Worm (Caenorhabditis elegans) whole organism, mixed stage, embryonic: ENCODE measurements around the gene F27E5.7.

Experiments used
- M03D4.4 ChIP-seq: sonication (generic microtip); optimal IDR thresholded peaks from 2 replicates; lab custom pipeline; 2017; ENCODE audit warnings: mild to moderate bottlenecking, missing genetic modification characterization, missing compliant biosample characterization
- bed-3 ChIP-seq: fragments of 200-800 bp; sonication (Bioruptor generic); optimal IDR thresholded peaks from 3 replicates; lab custom pipeline; 2018; ENCODE audit warnings: mild to moderate bottlenecking, missing genetic modification characterization, moderate library complexity, missing compliant biosample characterization
- blmp-1 ChIP-seq: fragments of 150-350 bp; optimal IDR thresholded peaks from 2 replicates; lab custom pipeline; 2014; ENCODE audit warnings: missing biosample characterization, missing genetic modification characterization
- ceh-43 ChIP-seq: fragments of 200-800 bp; sonication (Bioruptor generic); optimal IDR thresholded peaks from 2 replicates; lab custom pipeline; 2018; ENCODE audit warnings: mild to moderate bottlenecking, missing genetic modification characterization, moderate library complexity, missing compliant biosample characterization
- ceh-83 ChIP-seq: fragments of 200-800 bp; sonication (Bioruptor generic); optimal IDR thresholded peaks from 2 replicates; lab custom pipeline; 2018; ENCODE audit warnings: mild to moderate bottlenecking, missing genetic modification characterization, missing compliant biosample characterization
- cnd-1 ChIP-seq: fragments of 200-800 bp; sonication (Bioruptor generic); optimal IDR thresholded peaks from 2 replicates; lab custom pipeline; 2018; ENCODE audit warnings: mild to moderate bottlenecking, missing genetic modification characterization, missing compliant biosample characterization
- drap-1 ChIP-seq: fragments of 200-800 bp; sonication (Bioruptor generic); optimal IDR thresholded peaks from 3 replicates; lab custom pipeline; 2018; ENCODE audit warnings: mild to moderate bottlenecking, missing genetic modification characterization, missing compliant biosample characterization
- elt-1 ChIP-seq: sonication (generic microtip); optimal IDR thresholded peaks from 2 replicates; lab custom pipeline; 2017; ENCODE audit warnings: missing genetic modification characterization, mild to moderate bottlenecking, missing compliant biosample characterization, antibody characterized with exemption, moderate library complexity, borderline replicate concordance; ENCODE audit not compliant: insufficient read depth
- flh-1 ChIP-seq: fragments of 200-800 bp; sonication (Bioruptor generic); optimal IDR thresholded peaks from 2 replicates; lab custom pipeline; 2018; ENCODE audit warnings: mild to moderate bottlenecking, missing genetic modification characterization, moderate library complexity, missing compliant biosample characterization
- ham-2 ChIP-seq: fragments of 200-800 bp; sonication (Bioruptor generic); optimal IDR thresholded peaks from 2 replicates; lab custom pipeline; 2018; ENCODE audit warnings: mild to moderate bottlenecking, missing genetic modification characterization, missing compliant biosample characterization
- hlh-1 ChIP-seq: fragments of 150-350 bp; optimal IDR thresholded peaks from 2 replicates; lab custom pipeline; 2014; ENCODE audit warnings: missing biosample characterization, missing genetic modification reagents, missing genetic modification characterization
- lin-13 ChIP-seq: fragments of 150-350 bp; optimal IDR thresholded peaks from 2 replicates; lab custom pipeline; 2014; ENCODE audit warnings: missing biosample characterization, missing genetic modification characterization
- lsy-2 ChIP-seq: fragments of 150-350 bp; optimal IDR thresholded peaks from 2 replicates; lab custom pipeline; 2014; ENCODE audit warnings: missing biosample characterization, missing genetic modification characterization
- mab-5 ChIP-seq: fragments of 150-350 bp; optimal IDR thresholded peaks from 2 replicates; lab custom pipeline; 2014; ENCODE audit warnings: missing biosample characterization, missing genetic modification characterization
- mep-1 ChIP-seq: fragments of 150-350 bp; optimal IDR thresholded peaks from 2 replicates; lab custom pipeline; 2017; ENCODE audit warnings: missing biosample characterization, missing genetic modification reagents, missing genetic modification characterization, inconsistent platforms
- mls-2 ChIP-seq: sonication (generic microtip); optimal IDR thresholded peaks from 2 replicates; lab custom pipeline; 2016; ENCODE audit warnings: mild to moderate bottlenecking, missing genetic modification characterization, moderate library complexity, missing compliant biosample characterization
- nhr-12 ChIP-seq: fragments of 150-350 bp; optimal IDR thresholded peaks from 2 replicates; lab custom pipeline; 2014; ENCODE audit warnings: missing biosample characterization, missing genetic modification characterization
- nhr-2 ChIP-seq: fragments of 150-350 bp; optimal IDR thresholded peaks from 2 replicates; lab custom pipeline; 2014; ENCODE audit warnings: missing biosample characterization, missing genetic modification characterization
- nhr-237 ChIP-seq: fragments of 150-350 bp; optimal IDR thresholded peaks from 2 replicates; lab custom pipeline; 2014; ENCODE audit warnings: missing biosample characterization, missing genetic modification characterization
- nhr-28 ChIP-seq: fragments of 150-350 bp; optimal IDR thresholded peaks from 2 replicates; lab custom pipeline; 2014; ENCODE audit warnings: missing biosample characterization, missing genetic modification characterization
- nhr-76 ChIP-seq: sonication (generic microtip); optimal IDR thresholded peaks from 2 replicates; lab custom pipeline; 2017; ENCODE audit warnings: missing biosample characterization, missing genetic modification characterization
- pha-4 ChIP-seq: fragments of 150-350 bp; optimal IDR thresholded peaks from 2 replicates; lab custom pipeline; 2018; ENCODE audit warnings: missing biosample characterization, missing genetic modification reagents, missing genetic modification characterization
- sem-2 ChIP-seq: fragments of 200-800 bp; sonication (Bioruptor generic); optimal IDR thresholded peaks from 2 replicates; lab custom pipeline; 2018; ENCODE audit warnings: mild to moderate bottlenecking, missing genetic modification characterization, missing compliant biosample characterization
- snpc-4 ChIP-seq: fragments of 150-350 bp; optimal IDR thresholded peaks from 2 replicates; lab custom pipeline; 2014; ENCODE audit warnings: missing biosample characterization, missing genetic modification characterization
- sptf-1 ChIP-seq: sonication (generic microtip); optimal IDR thresholded peaks from 2 replicates; lab custom pipeline; 2017; ENCODE audit warnings: mild to moderate bottlenecking, missing genetic modification characterization, moderate library complexity, missing compliant biosample characterization
- tbx-8 ChIP-seq: fragments of 200-800 bp; sonication (Bioruptor generic); optimal IDR thresholded peaks from 2 replicates; lab custom pipeline; 2018; ENCODE audit warnings: mild to moderate bottlenecking, missing genetic modification characterization, moderate library complexity, missing compliant biosample characterization
- unc-120 ChIP-seq: sonication (generic microtip); optimal IDR thresholded peaks from 2 replicates; lab custom pipeline; 2017; ENCODE audit warnings: missing genetic modification characterization, missing compliant biosample characterization; ENCODE audit not compliant: poor library complexity, severe bottlenecking
- unc-39 ChIP-seq: fragments of 150-350 bp; optimal IDR thresholded peaks from 2 replicates; lab custom pipeline; 2014; ENCODE audit warnings: missing biosample characterization, missing genetic modification characterization
- zip-8 ChIP-seq: fragments of 150-350 bp; optimal IDR thresholded peaks from 2 replicates; lab custom pipeline; 2014; ENCODE audit warnings: missing biosample characterization, missing genetic modification characterization
- ztf-11 ChIP-seq: fragments of 150-350 bp; optimal IDR thresholded peaks from 2 replicates; lab custom pipeline; 2014; ENCODE audit warnings: missing biosample characterization, missing genetic modification characterization

F27E5.7 gene

ce11 chrII:10116690-10117089 is 5.9 kb upstream of the F27E5.7 start:
- TF ChIP-seq blmp-1 (tag; lab: Kevin White, UChicago), result no peak
- no peak for TF ChIP-seq lsy-2 (tag; lab: Kevin White, UChicago)
- TF ChIP-seq mep-1 (tag; lab: Kevin White, UChicago), result no peak
- TF ChIP-seq ceh-83 (GFP tag; lab: Kevin White, UChicago), result no peak
- TF ChIP-seq M03D4.4 (tag; lab: Kevin White, UChicago), result no peak
- no peak for TF ChIP-seq snpc-4 (tag; lab: Kevin White, UChicago)
- no peak for TF ChIP-seq ceh-43 (GFP tag; lab: Kevin White, UChicago)
- TF ChIP-seq ham-2 (GFP tag; lab: Kevin White, UChicago), result no peak
- no peak for TF ChIP-seq tbx-8 (GFP tag; lab: Kevin White, UChicago)
- TF ChIP-seq hlh-1, result no peak
- no peak for TF ChIP-seq bed-3 (GFP tag; lab: Kevin White, UChicago)

DNA sequence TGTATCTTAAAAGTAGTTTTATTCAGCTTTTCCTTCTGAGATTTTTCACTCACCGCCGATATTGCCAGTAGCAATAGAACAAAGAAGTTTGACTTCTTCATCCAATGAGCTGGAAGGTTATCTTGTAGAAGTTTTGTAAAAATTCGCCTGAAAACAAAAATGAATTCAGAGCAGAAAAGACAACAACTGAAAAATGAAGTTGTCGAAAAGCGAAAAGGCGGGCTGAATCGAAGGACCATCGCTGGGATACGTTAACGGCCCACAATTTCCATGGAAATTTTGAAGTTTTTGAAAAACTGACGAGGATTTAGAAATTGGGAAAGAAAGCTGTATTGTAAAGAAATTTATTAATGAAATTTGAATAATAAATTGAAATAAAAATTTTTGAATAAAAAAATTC is 840 bp upstream of the F27E5.7 start, which contains the start of gene lov-1:
Gene lov-1 (minus strand): TSS at position 101 of the 400 bp plus-strand sequence.
- no peak for TF ChIP-seq hlh-1
- TF ChIP-seq flh-1 (GFP tag; lab: Kevin White, UChicago), result no peak
- TF ChIP-seq mab-5 (tag; lab: Kevin White, UChicago), result no peak
- TF ChIP-seq sem-2 (GFP tag; lab: Kevin White, UChicago), result no peak
- TF ChIP-seq ceh-83 (GFP tag; lab: Kevin White, UChicago), result no peak
- TF ChIP-seq nhr-237 (tag; lab: Kevin White, UChicago), result no peak
- no peak for TF ChIP-seq sptf-1 (tag; lab: Kevin White, UChicago)
- TF ChIP-seq elt-1 (tag; lab: Kevin White, UChicago), result no peak
- no peak for TF ChIP-seq bed-3 (GFP tag; lab: Kevin White, UChicago)
- no peak for TF ChIP-seq unc-120 (tag; lab: Kevin White, UChicago)
- TF ChIP-seq lin-13 (tag; lab: Kevin White, UChicago), result no peak
- TF ChIP-seq, all 35 proteins: peak for 0

DNA sequence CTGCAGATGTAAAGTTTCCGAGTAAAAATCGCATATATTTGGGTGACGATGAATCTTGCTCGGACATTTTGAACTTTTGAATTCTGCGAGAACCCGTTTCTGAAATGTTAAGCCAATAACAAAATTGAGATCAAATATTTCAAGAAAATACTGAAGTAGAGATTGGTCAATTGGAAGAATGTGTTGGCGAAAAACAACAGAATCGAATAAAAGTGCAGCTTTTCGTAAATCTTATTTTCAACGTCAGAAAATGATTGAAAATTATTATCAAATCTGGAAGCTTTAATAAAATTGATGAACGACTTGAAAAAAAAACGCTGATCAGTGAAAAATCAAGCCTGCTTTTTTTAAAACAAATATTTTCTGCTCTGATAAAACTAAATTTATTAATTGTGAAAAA is 4.8 kb downstream of the F27E5.7 start, which contains the start of gene F27E5.8:
Gene F27E5.8 (minus strand): TSS at position 101 of the 400 bp plus-strand sequence.
- TF ChIP-seq bed-3 (GFP tag; lab: Kevin White, UChicago) (no peak), pha-4 (tag; lab: Kevin White, UChicago) (no peak), M03D4.4 (tag; lab: Kevin White, UChicago) (no peak), elt-1 (tag; lab: Kevin White, UChicago) (no peak), unc-120 (tag; lab: Kevin White, UChicago) (no peak), hlh-1 (no peak)
- TF ChIP-seq, all 35 proteins: peak for 0

DNA sequence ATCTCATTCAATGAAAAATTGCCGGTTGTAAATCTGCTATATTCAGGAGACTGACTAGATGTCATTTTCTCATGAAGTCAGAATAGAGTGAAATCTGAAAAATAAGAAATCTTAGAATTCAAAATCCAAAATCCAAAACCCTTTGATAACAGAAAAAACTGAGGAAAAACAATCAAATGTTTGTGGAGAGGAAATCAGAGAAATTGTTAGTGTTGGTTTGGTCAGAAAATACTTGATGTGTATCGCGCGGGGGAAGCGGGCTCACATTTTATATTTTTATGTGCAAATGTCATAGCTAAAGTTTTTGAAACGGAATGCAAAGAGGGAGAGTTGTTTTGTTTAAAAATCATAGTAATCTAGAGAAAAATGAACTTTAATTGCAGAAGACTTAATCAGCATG is 9.2 kb downstream of the F27E5.7 start, which contains the start of gene F27E5.5:
Gene F27E5.5 (minus strand): TSS at position 101 of the 400 bp plus-strand sequence.
- TF ChIP-seq elt-1 (tag; lab: Kevin White, UChicago) (no peak), pha-4 (tag; lab: Kevin White, UChicago) (no peak), mab-5 (tag; lab: Kevin White, UChicago) (no peak), cnd-1 (tag; lab: Kevin White, UChicago) (no peak), sptf-1 (tag; lab: Kevin White, UChicago) (no peak), ham-2 (GFP tag; lab: Kevin White, UChicago) (no peak), nhr-28 (tag; lab: Kevin White, UChicago) (no peak), bed-3 (GFP tag; lab: Kevin White, UChicago) (no peak), mls-2 (tag; lab: Kevin White, UChicago) (no peak), hlh-1 (no peak), drap-1 (GFP tag; lab: Kevin White, UChicago) (no peak), unc-120 (tag; lab: Kevin White, UChicago) (no peak), ztf-11 (tag; lab: Kevin White, UChicago) (no peak), sem-2 (GFP tag; lab: Kevin White, UChicago) (no peak)

- TF ChIP-seq sptf-1 (tag; lab: Kevin White, UChicago) (no peak), mls-2 (tag; lab: Kevin White, UChicago) (no peak), nhr-76 (tag; lab: Kevin White, UChicago) (no peak), unc-39 (no peak), drap-1 (GFP tag; lab: Kevin White, UChicago) (no peak), mep-1 (tag; lab: Kevin White, UChicago) (no peak), nhr-2 (tag; lab: Kevin White, UChicago) (no peak), unc-120 (tag; lab: Kevin White, UChicago) (no peak), nhr-12 (tag; lab: Kevin White, UChicago) (no peak), zip-8 (tag; lab: Kevin White, UChicago) (no peak), bed-3 (GFP tag; lab: Kevin White, UChicago) (no peak), tbx-8 (GFP tag; lab: Kevin White, UChicago) (no peak), lsy-2 (tag; lab: Kevin White, UChicago) (no peak), ham-2 (GFP tag; lab: Kevin White, UChicago) (no peak)
Observed at ce11 chrII:10132818-10133217, 10.3 kb downstream of the F27E5.7 start.
